Worm (Caenorhabditis elegans) whole organism, L3 larva: ENCODE measurements around the gene T19D12.9.
"Not testable (repeated sequence)": the region's sequence is repeated elsewhere in the genome, so short reads cannot be mapped to it uniquely, and the experiment has no call there.

Experiments
- R02D3.7 ChIP-seq: fragments of 150-350 bp; optimal IDR thresholded peaks from 2 replicates; lab custom pipeline; 2014; ENCODE audit warnings: missing biosample characterization, missing genetic modification characterization
- ZK546.5 ChIP-seq: sonication (generic microtip); optimal IDR thresholded peaks from 2 replicates; lab custom pipeline; 2017; ENCODE audit warnings: missing biosample characterization, missing genetic modification characterization
- ama-1 ChIP-seq: fragments of 150-350 bp; optimal IDR thresholded peaks from 2 replicates; lab custom pipeline; 2018
- ceh-16 ChIP-seq: sonication (generic microtip); optimal IDR thresholded peaks from 2 replicates; lab custom pipeline; 2017; ENCODE audit warnings: missing biosample characterization, missing genetic modification characterization
- ceh-9 ChIP-seq: sonication (generic microtip); optimal IDR thresholded peaks from 2 replicates; lab custom pipeline; 2018; ENCODE audit warnings: missing biosample characterization, missing genetic modification characterization
- daf-12 ChIP-seq: fragments of 150-350 bp; optimal IDR thresholded peaks from 2 replicates; lab custom pipeline; 2014; ENCODE audit warnings: missing biosample characterization, missing genetic modification reagents, missing genetic modification characterization
- egl-27 ChIP-seq: sonication (generic microtip); optimal IDR thresholded peaks from 4 replicates; lab custom pipeline; 2017; ENCODE audit warnings: missing biosample characterization, missing genetic modification reagents, missing genetic modification characterization
- elt-1 ChIP-seq: fragments of 150-350 bp; optimal IDR thresholded peaks from 2 replicates; lab custom pipeline; 2014; ENCODE audit warnings: missing biosample characterization, missing genetic modification characterization
- elt-2 ChIP-seq: sonication (generic microtip); optimal IDR thresholded peaks from 2 replicates; lab custom pipeline; 2016; ENCODE audit warnings: missing genetic modification reagents, mild to moderate bottlenecking, missing genetic modification characterization, missing compliant biosample characterization
- elt-3 ChIP-seq, 3 experiments: fragments of 150-350 bp in 1 of 3; sonication (generic microtip) in 2 of 3; optimal IDR thresholded peaks; 2 replicates in 2 of 3; 4 replicates in 1 of 3; lab custom pipeline; 2014 to 2017; ENCODE audit warnings: missing biosample characterization in 3 of 3, missing genetic modification characterization in 3 of 3
- eor-1 ChIP-seq, 2 experiments: fragments of 150-350 bp; optimal IDR thresholded peaks; 2 replicates each; lab custom pipeline; 2014 to 2018; ENCODE audit warnings: missing biosample characterization in 2 of 2, missing genetic modification characterization in 2 of 2
- fkh-10 ChIP-seq: sonication (generic microtip); optimal IDR thresholded peaks from 2 replicates; lab custom pipeline; 2017; ENCODE audit warnings: missing biosample characterization, missing genetic modification reagents, missing genetic modification characterization
- fkh-2 ChIP-seq: fragments of 150-350 bp; optimal IDR thresholded peaks from 2 replicates; lab custom pipeline; 2014; ENCODE audit warnings: missing biosample characterization, missing genetic modification reagents, missing genetic modification characterization
- lin-15B ChIP-seq: fragments of 150-350 bp; optimal IDR thresholded peaks from 2 replicates; lab custom pipeline; 2014; ENCODE audit warnings: missing biosample characterization, missing genetic modification characterization
- lsy-12 ChIP-seq: sonication (generic microtip); optimal IDR thresholded peaks from 2 replicates; lab custom pipeline; 2016; ENCODE audit warnings: mild to moderate bottlenecking, missing genetic modification characterization, missing compliant biosample characterization
- mml-1 ChIP-seq: fragments of 150-350 bp; sonication (generic microtip); optimal IDR thresholded peaks from 3 replicates; lab custom pipeline; 2014; ENCODE audit warnings: missing biosample characterization, missing genetic modification characterization
- nhr-12 ChIP-seq: fragments of 150-350 bp; optimal IDR thresholded peaks from 2 replicates; lab custom pipeline; 2014; ENCODE audit warnings: missing biosample characterization, missing genetic modification characterization
- nhr-23 ChIP-seq: fragments of 150-350 bp; optimal IDR thresholded peaks from 2 replicates; lab custom pipeline; 2014; ENCODE audit warnings: missing biosample characterization, missing genetic modification reagents, missing genetic modification characterization
- nhr-237 ChIP-seq: fragments of 150-350 bp; optimal IDR thresholded peaks from 2 replicates; lab custom pipeline; 2014; ENCODE audit warnings: missing biosample characterization, missing genetic modification characterization
- nhr-25 ChIP-seq: sonication (generic microtip); optimal IDR thresholded peaks from 2 replicates; lab custom pipeline; 2017; ENCODE audit warnings: missing biosample characterization, missing genetic modification characterization
- nhr-28 ChIP-seq: fragments of 150-350 bp; optimal IDR thresholded peaks from 2 replicates; lab custom pipeline; 2014; ENCODE audit warnings: missing biosample characterization, missing genetic modification characterization
- nhr-67 ChIP-seq: fragments of 150-350 bp; optimal IDR thresholded peaks from 2 replicates; lab custom pipeline; 2014; ENCODE audit warnings: missing biosample characterization, missing genetic modification characterization
- pha-4 ChIP-seq: fragments of 150-350 bp; optimal IDR thresholded peaks from 2 replicates; lab custom pipeline; 2014; ENCODE audit warnings: missing biosample characterization, missing genetic modification reagents, missing genetic modification characterization
- pqm-1 ChIP-seq: fragments of 150-350 bp; optimal IDR thresholded peaks from 2 replicates; lab custom pipeline; 2017; ENCODE audit warnings: missing biosample characterization, missing genetic modification characterization, inconsistent platforms
- sea-2 ChIP-seq: fragments of 150-350 bp; sonication (generic microtip); optimal IDR thresholded peaks from 4 replicates; lab custom pipeline; 2014; ENCODE audit warnings: missing biosample characterization, missing genetic modification reagents, missing genetic modification characterization
- snpc-4 ChIP-seq: fragments of 150-350 bp; optimal IDR thresholded peaks from 2 replicates; lab custom pipeline; 2014; ENCODE audit warnings: missing biosample characterization, missing genetic modification characterization
- tbx-2 ChIP-seq: sonication (generic microtip); optimal IDR thresholded peaks from 2 replicates; lab custom pipeline; 2016; ENCODE audit warnings: mild to moderate bottlenecking, missing genetic modification characterization, missing compliant biosample characterization
- unc-39 ChIP-seq: sonication (generic microtip); optimal IDR thresholded peaks from 4 replicates; lab custom pipeline; 2017; ENCODE audit warnings: missing biosample characterization, missing genetic modification characterization
- unc-62 ChIP-seq: fragments of 150-350 bp; sonication (generic microtip); optimal IDR thresholded peaks from 4 replicates; lab custom pipeline; 2014; ENCODE audit warnings: missing biosample characterization, missing genetic modification reagents, missing genetic modification characterization
- ztf-11 ChIP-seq: fragments of 150-350 bp; optimal IDR thresholded peaks from 2 replicates; lab custom pipeline; 2014; ENCODE audit warnings: missing biosample characterization, missing genetic modification characterization
- ztf-4 ChIP-seq: fragments of 150-350 bp; optimal IDR thresholded peaks from 2 replicates; lab custom pipeline; 2014; ENCODE audit warnings: missing biosample characterization, missing genetic modification characterization

The T19D12.9 gene

DNA sequence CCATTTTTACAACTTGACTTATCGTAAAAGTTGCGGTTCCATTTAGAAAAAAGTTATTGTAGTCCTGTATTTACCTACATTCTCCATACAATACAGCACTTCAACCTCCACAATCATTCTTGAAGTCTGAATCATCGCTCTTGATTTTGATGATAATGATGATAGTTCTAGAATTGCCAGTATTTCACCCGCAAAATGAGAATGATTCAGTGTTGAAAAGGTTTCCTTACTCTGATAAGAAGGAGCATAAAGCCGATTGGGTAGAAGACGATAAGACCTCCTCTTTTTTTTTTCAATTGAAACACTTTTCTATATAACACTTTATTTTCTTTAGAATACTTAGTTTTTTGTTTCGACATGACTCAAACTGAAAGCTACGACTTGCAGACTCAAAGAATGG is 23.4 kb downstream of the T19D12.9 start, which contains the start of gene T19D12.4:
TSS of gene T19D12.4 (plus strand) at position 295 of the 400 bp plus-strand sequence.
- TF ChIP-seq pqm-1 (tag; lab: Kevin White, UChicago) (peak; percentile 28), ceh-16 (no peak), elt-2 (tag; lab: Kevin White, UChicago) (peak; percentile 54)

DNA sequence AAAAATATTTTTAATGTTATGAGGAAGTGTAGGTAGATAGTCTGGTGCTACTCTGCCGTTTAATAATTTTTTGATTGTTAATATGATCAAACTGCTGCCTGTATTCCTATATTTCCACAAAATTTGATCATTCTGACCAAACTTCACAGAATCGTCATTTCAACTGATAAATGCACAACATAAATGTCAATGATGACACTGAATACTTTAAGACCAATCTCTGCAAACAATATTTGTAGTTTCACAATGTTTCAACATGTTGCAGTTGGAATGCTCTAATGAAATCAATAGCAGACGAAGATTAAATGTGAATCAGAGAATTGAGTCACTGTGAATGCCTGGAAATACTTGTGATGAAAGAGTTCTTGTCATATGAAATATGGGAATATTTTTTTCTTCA is 24.4 kb downstream of the T19D12.9 start:
- TF ChIP-seq fkh-10 (no peak), tbx-2 (tag; lab: Kevin White, UChicago) (no peak), elt-2 (tag; lab: Kevin White, UChicago) (peak; percentile 14)

DNA sequence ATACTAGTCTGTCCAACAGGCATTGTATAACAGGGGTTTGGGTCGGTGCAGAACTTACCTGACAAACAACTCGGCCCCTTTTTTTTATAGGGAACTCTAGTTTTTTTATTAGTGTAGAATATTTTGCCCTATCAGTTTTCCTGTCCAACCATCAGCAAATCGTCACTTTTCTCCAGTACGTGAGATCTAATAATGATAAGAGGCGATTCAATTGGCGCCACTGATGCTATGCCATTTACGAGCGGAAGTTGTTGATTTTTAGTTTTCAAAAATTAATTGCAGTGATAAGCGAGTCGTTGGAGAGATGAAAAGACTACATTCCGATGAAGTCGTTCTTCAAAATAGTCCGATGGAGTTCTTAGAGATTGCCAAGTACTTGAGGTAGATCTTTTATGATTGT is 25.8 kb downstream of the T19D12.9 start:
- no peak for TF ChIP-seq nhr-67 (tag; lab: Kevin White, UChicago)
- TF ChIP-seq fkh-10, result no peak
- no peak for TF ChIP-seq ceh-16
- no peak for TF ChIP-seq egl-27 (tag; lab: Kevin White, UChicago)
- TF ChIP-seq elt-3 (tag; optimal IDR thresholded peaks at IDR 0.05; lab: Kevin White, UChicago), result no peak
- no peak for TF ChIP-seq ztf-4 (tag; lab: Kevin White, UChicago)
- no peak for TF ChIP-seq fkh-2 (tag; lab: Kevin White, UChicago)
- no peak for TF ChIP-seq ztf-11 (tag; lab: Kevin White, UChicago)
- TF ChIP-seq nhr-28 (tag; lab: Kevin White, UChicago), result no peak
- peak; percentile 58 for TF ChIP-seq elt-2 (tag; lab: Kevin White, UChicago)
- peak; percentile 10 for TF ChIP-seq pqm-1 (tag; lab: Kevin White, UChicago)
- TF ChIP-seq R02D3.7, result no peak
- TF ChIP-seq unc-62 (GFP tag; lab: Kevin White, UChicago), result no peak
- no peak for TF ChIP-seq elt-1 (tag; lab: Kevin White, UChicago)
- TF ChIP-seq nhr-12 (tag; lab: Kevin White, UChicago), result no peak
- TF ChIP-seq snpc-4 (tag; lab: Kevin White, UChicago), result no peak
- TF ChIP-seq sea-2, result no peak

DNA sequence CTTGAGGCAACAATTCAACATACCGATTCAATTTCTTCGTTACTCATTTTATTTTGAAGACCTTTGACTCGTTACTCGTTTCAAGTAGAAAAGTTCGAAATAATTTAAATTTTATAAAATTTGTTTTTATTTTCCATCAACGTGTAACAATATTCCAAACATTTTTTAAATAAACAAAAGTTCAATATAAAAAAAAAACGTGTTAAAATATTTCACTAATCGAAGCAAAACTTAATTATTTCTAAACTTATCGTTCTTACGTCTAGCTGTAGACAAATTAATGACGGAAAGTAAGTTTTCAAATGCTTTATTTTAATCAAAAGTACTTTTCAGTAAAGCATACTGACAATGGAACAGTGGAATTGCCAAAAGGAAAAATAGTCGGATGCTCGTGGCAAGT is 27.0 kb downstream of the T19D12.9 start, which contains the start of the genes F54H5.5 and F54H5.2:
TSS of gene F54H5.5 (minus strand) at position 101 of the 400 bp plus-strand sequence.
TSS of gene F54H5.2 (plus strand) at position 303 of the 400 bp plus-strand sequence.
- not testable (repeated sequence) for TF ChIP-seq fkh-10, lsy-12, ceh-16

DNA sequence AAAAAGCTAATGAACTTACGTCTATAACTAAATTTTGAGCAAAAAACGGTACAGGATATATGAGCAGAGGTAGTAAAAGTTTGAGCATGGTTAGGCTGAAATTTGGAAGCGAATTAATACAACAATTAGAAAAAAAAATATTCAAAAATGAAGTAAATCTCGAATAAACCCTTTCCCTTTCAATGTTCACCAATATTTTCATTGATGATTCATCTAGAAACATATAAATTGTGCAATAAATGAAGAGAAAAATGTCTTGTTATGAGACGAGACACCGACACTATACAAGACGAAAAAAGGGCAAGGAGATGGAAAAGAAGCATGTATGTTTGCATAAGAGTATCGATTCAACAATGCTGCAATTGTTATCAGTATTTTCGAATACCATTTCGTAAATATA is 28.9 kb downstream of the T19D12.9 start, which contains the start of gene F54H5.14:
TSS of gene F54H5.14 (minus strand) at position 101 of the 400 bp plus-strand sequence.
- TF ChIP-seq nhr-237 (tag; lab: Kevin White, UChicago) (no peak), pqm-1 (tag; lab: Kevin White, UChicago) (peak; percentile 30), pha-4 (tag; lab: Kevin White, UChicago) (peak; percentile 44), elt-2 (tag; lab: Kevin White, UChicago) (peak; percentile 45)

DNA sequence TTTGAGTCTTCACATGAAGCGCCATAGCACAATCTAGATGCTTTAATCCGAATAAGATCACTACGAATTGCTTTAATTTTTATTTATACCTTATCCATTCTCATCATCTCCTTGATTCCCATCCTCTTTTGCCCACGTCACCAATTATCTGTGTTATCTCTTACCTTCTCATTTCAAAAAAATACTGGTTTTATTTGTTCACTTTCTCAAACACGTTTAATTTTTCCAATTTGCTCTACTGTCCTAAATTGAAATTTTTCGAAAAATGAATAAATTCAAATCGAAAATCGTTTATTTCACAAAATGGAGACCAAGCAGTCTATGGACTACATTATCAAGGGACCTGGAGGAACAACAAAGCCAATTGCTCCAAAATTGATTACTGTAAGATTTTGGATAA is 32.3 kb downstream of the T19D12.9 start, which contains the start of gene F54H5.3:
TSS of gene F54H5.3 (plus strand) at position 301 of the 400 bp plus-strand sequence.
- TF ChIP-seq lin-15B (tag; lab: Kevin White, UChicago) (no peak), ama-1 (lab: Kevin White, UChicago) (no peak), mml-1 (no peak), nhr-23 (tag; lab: Kevin White, UChicago) (no peak), nhr-12 (tag; lab: Kevin White, UChicago) (no peak), daf-12 (tag; lab: Kevin White, UChicago) (no peak), eor-1 (tag; optimal IDR thresholded peaks at IDR 0.05; lab: Kevin White, UChicago) (no peak), ceh-9 (tag; lab: Kevin White, UChicago) (no peak), ZK546.5 (no peak), nhr-25 (tag; lab: Kevin White, UChicago) (no peak), unc-62 (GFP tag; lab: Kevin White, UChicago) (no peak), snpc-4 (tag; lab: Kevin White, UChicago) (no peak), unc-39 (tag; lab: Kevin White, UChicago) (no peak)
